Worm (Caenorhabditis elegans): ENCODE results near the gene bath-15.

Gene bath-15

ce11 chrIII:7734105-7734504 is 41.7 kb downstream of the bath-15 start:
- no peak for TF ChIP-seq ceh-24 (tag; optimal IDR thresholded peaks at IDR 0.05)
- TF ChIP-seq F13H6.1 (tag; optimal IDR thresholded peaks at IDR 0.05): no peak
- TF ChIP-seq tbx-2 (tag; optimal IDR thresholded peaks at IDR 0.05): peak; percentile 20
- TF ChIP-seq ceh-31 (tag; optimal IDR thresholded peaks at IDR 0.05): no peak
- peak; percentile 79 for TF ChIP-seq unc-55 (GFP tag; optimal IDR thresholded peaks at IDR 0.05)

DNA sequence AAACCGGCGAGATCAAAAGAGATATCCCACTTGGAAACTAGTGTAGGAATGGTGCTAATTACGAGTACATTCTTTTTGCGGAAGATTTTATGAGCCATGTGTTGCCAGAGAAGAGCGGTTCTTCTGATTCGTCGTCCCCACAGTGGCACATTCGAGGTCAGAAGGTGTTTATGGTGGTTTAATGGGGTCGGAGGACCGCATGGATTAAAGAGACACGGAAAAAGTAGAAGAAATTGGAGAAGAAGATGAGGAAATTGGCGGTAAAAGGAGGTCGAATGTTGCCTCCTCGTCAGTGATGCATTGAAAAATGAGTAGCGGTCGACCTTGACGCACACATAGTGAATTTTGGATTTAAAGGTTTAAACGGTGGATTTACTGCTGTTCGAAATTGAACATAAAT is 42.3 kb downstream of the bath-15 start:
- TF ChIP-seq fax-1 (tag; optimal IDR thresholded peaks at IDR 0.05): no peak
- no peak for TF ChIP-seq fkh-10 (GFP tag; optimal IDR thresholded peaks at IDR 0.05)
- no peak for TF ChIP-seq hlh-13 (GFP tag; optimal IDR thresholded peaks at IDR 0.05)
- TF ChIP-seq unc-3 (GFP tag; conservative IDR thresholded peaks at IDR 0.05): no peak
- TF ChIP-seq unc-3 (tag; optimal IDR thresholded peaks at IDR 0.05): no peak
- TF ChIP-seq lin-11 (tag; optimal IDR thresholded peaks at IDR 0.05): no peak
- TF ChIP-seq ttx-3 (tag; optimal IDR thresholded peaks at IDR 0.05): no peak
- TF ChIP-seq dmd-4 (tag; optimal IDR thresholded peaks at IDR 0.05; ENCODE audit: borderline replicate concordance): no peak
- no peak for TF ChIP-seq ceh-6 (GFP tag; optimal IDR thresholded peaks at IDR 0.05)
- no peak for TF ChIP-seq madf-2 (tag; optimal IDR thresholded peaks at IDR 0.05)
- TF ChIP-seq K02D7.2 (tag; optimal IDR thresholded peaks at IDR 0.05): no peak
- TF ChIP-seq C08G9.2 (tag; optimal IDR thresholded peaks at IDR 0.05): no peak
- no peak for TF ChIP-seq mec-3 (tag; optimal IDR thresholded peaks at IDR 0.05; ENCODE audit: borderline replicate concordance)
- peak; percentile 2 for TF ChIP-seq ceh-31 (tag; optimal IDR thresholded peaks at IDR 0.05)
- TF ChIP-seq nfya-1 (tag; optimal IDR thresholded peaks at IDR 0.05): peak; percentile 2
- TF ChIP-seq ceh-2 (tag; optimal IDR thresholded peaks at IDR 0.05): no peak
- no peak for TF ChIP-seq ceh-48 (tag; optimal IDR thresholded peaks at IDR 0.05)

ce11 chrIII:7731085-7731484 is 44.7 kb downstream of the bath-15 start:
- TF ChIP-seq ets-4 (tag; optimal IDR thresholded peaks at IDR 0.05) (no peak), rnt-1 (tag; optimal IDR thresholded peaks at IDR 0.05) (no peak), Y22D7AL.16 (tag; optimal IDR thresholded peaks at IDR 0.05) (no peak), ttx-3 (tag; optimal IDR thresholded peaks at IDR 0.05) (no peak), sdc-2 (tag; optimal IDR thresholded peaks at IDR 0.05) (no peak), tbx-2 (tag; optimal IDR thresholded peaks at IDR 0.05) (no peak), pros-1 (tag; optimal IDR thresholded peaks at IDR 0.05) (no peak), ceh-22 (tag; optimal IDR thresholded peaks at IDR 0.05) (no peak), madf-2 (tag; optimal IDR thresholded peaks at IDR 0.05) (no peak), nhr-232 (tag; optimal IDR thresholded peaks at IDR 0.05) (no peak), pax-1 (tag; optimal IDR thresholded peaks at IDR 0.05) (no peak)

ce11 chrIII:7730331-7730730 is 45.5 kb downstream of the bath-15 start:
- TF ChIP-seq pag-3 (tag; optimal IDR thresholded peaks at IDR 0.05; ENCODE audit: borderline replicate concordance) (no peak), npax-4 (tag; optimal IDR thresholded peaks at IDR 0.05) (no peak), zip-5 (tag; optimal IDR thresholded peaks at IDR 0.05) (no peak), mec-3 (tag; optimal IDR thresholded peaks at IDR 0.05; ENCODE audit: borderline replicate concordance) (no peak), unc-55 (GFP tag; optimal IDR thresholded peaks at IDR 0.05) (no peak)

ce11 chrIII:7729534-7730061 is 46.2 kb downstream of the bath-15 start, which contains the start of gene ZK112.4:
TSS of gene ZK112.4 (minus strand) at chrIII:7730011.
- TF ChIP-seq ceh-30 (tag; optimal IDR thresholded peaks at IDR 0.05) (peak; percentile 28), pag-3 (tag; optimal IDR thresholded peaks at IDR 0.05; ENCODE audit: borderline replicate concordance) (no peak), ets-4 (tag; optimal IDR thresholded peaks at IDR 0.05) (peak; percentile 68), syd-9 (tag; optimal IDR thresholded peaks at IDR 0.05) (peak; percentile 53), sdc-2 (tag; optimal IDR thresholded peaks at IDR 0.05) (no peak), hlh-8 (tag; optimal IDR thresholded peaks at IDR 0.05) (peak; percentile 19), hlh-30 (tag; optimal IDR thresholded peaks at IDR 0.05; ENCODE audit: insufficient read depth) (peak; percentile 16), unc-86 (tag; optimal IDR thresholded peaks at IDR 0.05) (no peak), elt-2 (tag; optimal IDR thresholded peaks at IDR 0.05) (peak; percentile 29), sox-2 (GFP tag; IDR thresholded peaks at IDR 0.05) (no peak), K09A11.1 (tag; optimal IDR thresholded peaks at IDR 0.05; ENCODE audit: insufficient read depth) (no peak), madf-2 (tag; optimal IDR thresholded peaks at IDR 0.05) (peak; percentile 32), ttx-3 (tag; optimal IDR thresholded peaks at IDR 0.05) (no peak), ama-1 (optimal IDR thresholded peaks at IDR 0.05) (no peak), dve-1 (tag; optimal IDR thresholded peaks at IDR 0.05) (peak; percentile 49), C08G9.2 (tag; optimal IDR thresholded peaks at IDR 0.05) (peak; percentile 53), ceh-18 (tag; optimal IDR thresholded peaks at IDR 0.05) (peak; percentile 93), unc-55 (GFP tag; optimal IDR thresholded peaks at IDR 0.05) (peak; percentile 82), pat-9 (tag; optimal IDR thresholded peaks at IDR 0.05) (peak; percentile 2), pha-4 (tag; optimal IDR thresholded peaks at IDR 0.05) (no peak), ceh-2 (tag; optimal IDR thresholded peaks at IDR 0.05) (peak; percentile 31), ceh-31 (tag; optimal IDR thresholded peaks at IDR 0.05) (peak; percentile 78), nhr-232 (tag; optimal IDR thresholded peaks at IDR 0.05) (no peak)
